Worm (Caenorhabditis elegans) whole organism, young adult: ENCODE results near the gene taf-13.
A peak's percentile ranks its signal among the peaks of the same experiment; 100 is the strongest.

ENCODE experiments used
- B0261.1 ChIP-seq: sonication (generic microtip); optimal IDR thresholded peaks from 2 replicates; lab custom pipeline; 2016; ENCODE audit warnings: mild to moderate bottlenecking, missing genetic modification characterization, moderate library complexity, missing compliant biosample characterization
- C17E4.6 ChIP-seq: fragments of 200-800 bp; sonication (Bioruptor generic); IDR thresholded peaks from 2 replicates; pipeline ENCODE4 v1.3.6; 2022; ENCODE audit warnings: missing genetic modification reagents, missing genetic modification characterization, missing compliant biosample characterization
- F37B4.10 ChIP-seq: fragments of 200-800 bp; sonication (Bioruptor generic); IDR thresholded peaks from 2 replicates; pipeline ENCODE4 v1.3.6; 2022; ENCODE audit warnings: missing genetic modification characterization, missing compliant biosample characterization
- F49E8.2 ChIP-seq: sonication (generic microtip); optimal IDR thresholded peaks from 3 replicates; lab custom pipeline; 2017; ENCODE audit warnings: missing genetic modification characterization, mild to moderate bottlenecking, missing compliant biosample characterization, antibody characterized with exemption, moderate library complexity; ENCODE audit not compliant: insufficient read depth
- F57C9.4 ChIP-seq: sonication (generic microtip); optimal IDR thresholded peaks from 2 replicates; lab custom pipeline; 2017; ENCODE audit warnings: mild to moderate bottlenecking, missing genetic modification characterization, missing compliant biosample characterization
- K12H6.12 ChIP-seq: fragments of 200-800 bp; sonication (Bioruptor generic); optimal IDR thresholded peaks from 2 replicates; lab custom pipeline; 2018; ENCODE audit warnings: mild to moderate bottlenecking, missing genetic modification characterization, missing compliant biosample characterization
- T07F8.4 ChIP-seq: sonication (generic microtip); optimal IDR thresholded peaks from 2 replicates; lab custom pipeline; 2016; ENCODE audit warnings: mild to moderate bottlenecking, missing genetic modification characterization, moderate library complexity, missing compliant biosample characterization
- Y53G8AR.9 ChIP-seq: fragments of 200-800 bp; sonication (Bioruptor generic); conservative IDR thresholded peaks from 2 replicates; pipeline ENCODE4 v1.3.6; 2022; ENCODE audit warnings: missing genetic modification reagents, missing genetic modification characterization, missing compliant biosample characterization
- ama-1 ChIP-seq, 3 experiments: fragments of 150-350 bp in 1 of 3; sonication (generic microtip) in 2 of 3; optimal IDR thresholded peaks; 2 replicates each; lab custom pipeline; 2014 to 2018; ENCODE audit warnings: missing biosample characterization in 2 of 3, missing genetic modification characterization in 2 of 3, missing genetic modification reagents in 2 of 3
- aptf-2 ChIP-seq: fragments of 200-800 bp; sonication (Bioruptor generic); conservative IDR thresholded peaks from 2 replicates; pipeline ENCODE4 v1.3.6; 2022; ENCODE audit warnings: missing genetic modification reagents, missing genetic modification characterization, missing compliant biosample characterization
- aptf-3 ChIP-seq: fragments of 200-800 bp; sonication (Bioruptor generic); IDR thresholded peaks from 2 replicates; pipeline ENCODE4 v1.3.6; 2022; ENCODE audit warnings: missing genetic modification characterization, missing compliant biosample characterization
- cebp-1 ChIP-seq, 2 experiments: fragments of 200-800 bp in 1 of 2; sonication (Bioruptor generic) in 1 of 2; sonication (generic microtip) in 1 of 2; IDR thresholded peaks in 1 of 2; optimal IDR thresholded peaks in 1 of 2; 2 replicates each; pipeline versions ENCODE4 v1.3.6 to Lab custom; 2017 to 2022; ENCODE audit warnings: missing compliant biosample characterization in 2 of 2, missing genetic modification characterization in 2 of 2, mild to moderate bottlenecking in 1 of 2, missing genetic modification reagents in 1 of 2, moderate library complexity in 1 of 2
- cebp-2 ChIP-seq: fragments of 200-800 bp; sonication (Bioruptor generic); IDR thresholded peaks from 2 replicates; pipeline ENCODE4 v1.3.6; 2022; ENCODE audit warnings: missing genetic modification characterization, missing compliant biosample characterization
- ceh-100 ChIP-seq: fragments of 200-800 bp; sonication (Bioruptor generic); IDR thresholded peaks from 2 replicates; pipeline ENCODE4 v1.3.6; 2022; ENCODE audit warnings: missing genetic modification reagents, missing genetic modification characterization, missing compliant biosample characterization
- ceh-27 ChIP-seq: fragments of 200-800 bp; sonication (Bioruptor generic); optimal IDR thresholded peaks from 2 replicates; lab custom pipeline; 2018; ENCODE audit warnings: mild to moderate bottlenecking, missing genetic modification characterization, moderate library complexity, missing compliant biosample characterization
- ceh-40 ChIP-seq: fragments of 200-800 bp; sonication (Bioruptor generic); IDR thresholded peaks from 2 replicates; pipeline ENCODE4 v1.3.6; 2022; ENCODE audit warnings: missing genetic modification characterization, missing compliant biosample characterization
- ceh-58 ChIP-seq: fragments of 200-800 bp; sonication (Bioruptor generic); IDR thresholded peaks from 2 replicates; pipeline ENCODE4 v1.3.6; 2022; ENCODE audit warnings: missing genetic modification characterization, missing compliant biosample characterization
- die-1 ChIP-seq: sonication (generic microtip); optimal IDR thresholded peaks from 2 replicates; lab custom pipeline; 2016; ENCODE audit warnings: missing genotype, mild to moderate bottlenecking, missing genetic modification characterization, missing compliant biosample characterization
- dox-1 ChIP-seq: fragments of 200-800 bp; sonication (Bioruptor generic); IDR thresholded peaks from 2 replicates; pipeline ENCODE4 v1.3.6; 2022; ENCODE audit warnings: missing genetic modification reagents, missing genetic modification characterization, missing compliant biosample characterization
- dpl-1 ChIP-seq: fragments of 150-350 bp; optimal IDR thresholded peaks from 2 replicates; lab custom pipeline; 2014; ENCODE audit warnings: missing biosample characterization, missing genetic modification reagents, missing genetic modification characterization
- egl-44 ChIP-seq: fragments of 200-800 bp; sonication (Bioruptor generic); IDR thresholded peaks from 2 replicates; pipeline ENCODE4 v1.3.6; 2022; ENCODE audit warnings: missing genetic modification reagents, missing genetic modification characterization, missing compliant biosample characterization
- egrh-3 ChIP-seq: fragments of 200-800 bp; sonication (Bioruptor generic); IDR thresholded peaks from 2 replicates; pipeline ENCODE4 v1.3.6; 2022; ENCODE audit warnings: missing genetic modification reagents, missing genetic modification characterization, missing compliant biosample characterization
- ets-4 ChIP-seq: fragments of 200-800 bp; sonication (Bioruptor generic); optimal IDR thresholded peaks from 2 replicates; lab custom pipeline; 2018; ENCODE audit warnings: mild to moderate bottlenecking, missing genetic modification characterization, missing compliant biosample characterization
- him-1 ChIP-seq: sonication (generic microtip); optimal IDR thresholded peaks from 2 replicates; lab custom pipeline; 2016; ENCODE audit warnings: missing genotype, missing genetic modification reagents, missing genetic modification characterization, missing compliant biosample characterization
- hmg-1.2 ChIP-seq: fragments of 200-800 bp; sonication (Bioruptor generic); IDR thresholded peaks from 2 replicates; pipeline ENCODE4 v1.3.6; 2022; ENCODE audit warnings: missing genetic modification reagents, missing genetic modification characterization, missing compliant biosample characterization
- hsf-1 ChIP-seq: fragments of 200-800 bp; sonication (Bioruptor generic); IDR thresholded peaks from 2 replicates; pipeline ENCODE4 v1.3.6; 2022; ENCODE audit warnings: missing genetic modification reagents, missing genetic modification characterization, missing compliant biosample characterization
- lin-26 ChIP-seq: fragments of 200-800 bp; sonication (Bioruptor generic); IDR thresholded peaks from 2 replicates; pipeline ENCODE4 v1.3.6; 2022; ENCODE audit warnings: missing genetic modification reagents, missing genetic modification characterization, missing compliant biosample characterization
- lir-1 ChIP-seq: fragments of 200-800 bp; sonication (Bioruptor generic); conservative IDR thresholded peaks from 2 replicates; pipeline ENCODE4 v1.3.6; 2022; ENCODE audit warnings: missing genetic modification reagents, missing genetic modification characterization, missing compliant biosample characterization
- madf-6 ChIP-seq: fragments of 200-800 bp; sonication (Bioruptor generic); IDR thresholded peaks from 2 replicates; pipeline ENCODE4 v1.3.6; 2022; ENCODE audit warnings: missing genetic modification reagents, missing genetic modification characterization, missing compliant biosample characterization
- madf-8 ChIP-seq: fragments of 200-800 bp; sonication (Bioruptor generic); conservative IDR thresholded peaks from 2 replicates; pipeline ENCODE4 v1.3.6; 2022; ENCODE audit warnings: missing genetic modification reagents, missing genetic modification characterization, missing compliant biosample characterization
- mcd-1 ChIP-seq: fragments of 200-800 bp; sonication (Bioruptor generic); IDR thresholded peaks from 2 replicates; pipeline ENCODE4 v1.3.6; 2022; ENCODE audit warnings: missing genetic modification reagents, missing genetic modification characterization, missing compliant biosample characterization
- nfya-2 ChIP-seq: fragments of 200-800 bp; sonication (Bioruptor generic); IDR thresholded peaks from 2 replicates; pipeline ENCODE4 v1.3.6; 2022; ENCODE audit warnings: missing genetic modification reagents, missing genetic modification characterization, missing compliant biosample characterization
- nhr-80 ChIP-seq: sonication (generic microtip); optimal IDR thresholded peaks from 2 replicates; lab custom pipeline; 2016; ENCODE audit warnings: missing genetic modification characterization, missing compliant biosample characterization
- rpc-1 ChIP-seq, 2 experiments: fragments of 150-350 bp in 1 of 2; sonication (generic microtip) in 1 of 2; optimal IDR thresholded peaks; 2 replicates each; lab custom pipeline; 2014 to 2018; ENCODE audit warnings: missing biosample characterization in 1 of 2, missing genetic modification characterization in 1 of 2, missing genetic modification reagents in 1 of 2, missing genotype in 1 of 2
- sea-2 ChIP-seq: fragments of 200-800 bp; sonication (Bioruptor generic); IDR thresholded peaks from 2 replicates; pipeline ENCODE4 v1.3.6; 2022; ENCODE audit warnings: missing genetic modification characterization, missing compliant biosample characterization
- snpc-1.1 ChIP-seq: sonication (generic microtip); optimal IDR thresholded peaks from 2 replicates; lab custom pipeline; 2017; ENCODE audit warnings: missing genetic modification characterization, mild to moderate bottlenecking, missing compliant biosample characterization, antibody characterized with exemption, moderate library complexity, missing genotype, missing genetic modification reagents; ENCODE audit not compliant: insufficient read depth
- snpc-3.4 ChIP-seq: sonication (generic microtip); optimal IDR thresholded peaks from 2 replicates; lab custom pipeline; 2017; ENCODE audit warnings: missing genetic modification characterization, mild to moderate bottlenecking, missing compliant biosample characterization, antibody characterized with exemption, moderate library complexity, missing genotype, missing genetic modification reagents
- snpc-4 ChIP-seq, 5 experiments: fragments of 150-350 bp in 1 of 5; sonication (generic microtip) in 4 of 5; optimal IDR thresholded peaks; 2 replicates each; lab custom pipeline; 2014 to 2018; ENCODE audit warnings: missing genetic modification characterization in 5 of 5, missing biosample characterization in 3 of 5, antibody characterized with exemption in 2 of 5, mild to moderate bottlenecking in 2 of 5, missing compliant biosample characterization in 2 of 5, missing genotype in 2 of 5, moderate library complexity in 2 of 5, missing genetic modification reagents in 1 of 5
- sptf-2 ChIP-seq: fragments of 200-800 bp; sonication (Bioruptor generic); optimal IDR thresholded peaks from 2 replicates; lab custom pipeline; 2018; ENCODE audit warnings: mild to moderate bottlenecking, missing genetic modification characterization, missing compliant biosample characterization
- tbx-9 ChIP-seq: sonication (generic microtip); optimal IDR thresholded peaks from 2 replicates; lab custom pipeline; 2016; ENCODE audit warnings: borderline replicate concordance, missing genetic modification characterization, inconsistent platforms, missing compliant biosample characterization
- tlf-1 ChIP-seq: fragments of 200-800 bp; sonication (Bioruptor generic); optimal IDR thresholded peaks from 2 replicates; lab custom pipeline; 2018; ENCODE audit warnings: mild to moderate bottlenecking, missing genetic modification characterization, missing compliant biosample characterization
- unc-130 ChIP-seq: sonication (generic microtip); optimal IDR thresholded peaks from 2 replicates; lab custom pipeline; 2016; ENCODE audit warnings: missing genetic modification reagents, missing genetic modification characterization, missing compliant biosample characterization
- zim-3 ChIP-seq: sonication (generic microtip); optimal IDR thresholded peaks from 2 replicates; lab custom pipeline; 2017; ENCODE audit warnings: mild to moderate bottlenecking, missing genetic modification characterization, moderate library complexity, missing compliant biosample characterization
- ztf-18 ChIP-seq: sonication (generic microtip); optimal IDR thresholded peaks from 2 replicates; lab custom pipeline; 2016; ENCODE audit warnings: missing genotype, mild to moderate bottlenecking, missing genetic modification characterization, missing compliant biosample characterization
- ztf-22 ChIP-seq: fragments of 200-800 bp; sonication (Bioruptor generic); optimal IDR thresholded peaks from 2 replicates; lab custom pipeline; 2018; ENCODE audit warnings: mild to moderate bottlenecking, missing genetic modification characterization, moderate library complexity, missing compliant biosample characterization
- ztf-25 ChIP-seq: fragments of 200-800 bp; sonication (Bioruptor generic); IDR thresholded peaks from 2 replicates; pipeline ENCODE4 v1.3.6; 2022; ENCODE audit warnings: missing genetic modification reagents, missing genetic modification characterization, missing compliant biosample characterization

The taf-13 gene

DNA sequence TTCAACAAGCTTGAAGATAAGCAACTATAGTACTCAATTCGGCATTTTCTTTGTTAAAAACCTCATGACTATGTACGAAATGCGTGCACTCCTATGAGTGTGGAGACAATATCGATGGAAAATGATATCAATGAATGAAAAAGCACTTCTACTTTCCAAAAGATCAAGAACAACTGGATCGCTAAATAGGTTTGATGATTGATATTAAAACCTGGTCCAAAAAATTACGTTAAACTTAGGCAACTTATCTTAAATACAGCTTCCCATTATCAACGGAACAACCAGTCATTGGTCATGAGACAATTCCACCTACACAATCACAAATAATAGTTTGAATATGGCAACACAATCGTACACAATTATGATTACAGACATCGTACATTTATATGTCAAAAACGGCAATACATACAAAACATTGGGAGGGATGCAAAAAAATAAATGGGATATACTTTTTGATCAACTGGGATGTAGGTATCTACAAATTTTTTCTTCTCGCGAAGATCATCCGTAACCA lies 45.7 kb downstream of the taf-13 start (continued):
- peak; percentile 28 for TF ChIP-seq ama-1 (optimal IDR thresholded peaks at IDR 0.05; lab: Kevin White, UChicago)
- peak in 1 of 2 experiments; percentile 48 for TF ChIP-seq ama-1 (GFP tag; optimal IDR thresholded peaks at IDR 0.05; lab: Kevin White, UChicago)
- no peak for TF ChIP-seq K12H6.12 (tag; lab: Kevin White, UChicago)
- TF ChIP-seq nfya-2 (GFP tag; lab: Robert Waterston, UW): no peak
- 0 out of 2 replicates have a peak, but pooled peaks have one; percentile 68 for TF ChIP-seq lin-26 (GFP tag; lab: Robert Waterston, UW)
- TF ChIP-seq snpc-3.4 (tag; lab: Kevin White, UChicago): peak; percentile 81
- no peak for TF ChIP-seq ceh-58
- TF ChIP-seq rpc-1 (optimal IDR thresholded peaks at IDR 0.05; lab: Kevin White, UChicago): no peak
- TF ChIP-seq rpc-1 (tag; optimal IDR thresholded peaks at IDR 0.05; lab: Kevin White, UChicago): no peak
- no peak for TF ChIP-seq tlf-1 (GFP tag; lab: Kevin White, UChicago)
- peak; percentile 81 for TF ChIP-seq F49E8.2
- no peak for TF ChIP-seq sea-2 (GFP tag; lab: Robert Waterston, UW)
- peak; percentile 47 for TF ChIP-seq die-1
- peak; percentile 6 for TF ChIP-seq snpc-4 (GFP tag; optimal IDR thresholded peaks at IDR 0.05; lab: Kevin White, UChicago)
- no peak for TF ChIP-seq snpc-4 (tag; optimal IDR thresholded peaks at IDR 0.05; lab: Kevin White, UChicago)
- TF ChIP-seq unc-130: no peak
- TF ChIP-seq F37B4.10 (GFP tag; lab: Robert Waterston, UW): no peak
- 0 out of 2 replicates have a peak, but pooled peaks have one; percentile 11 for TF ChIP-seq Y53G8AR.9 (GFP tag; lab: Robert Waterston, UW)
- TF ChIP-seq lir-1: no peak
- no peak for TF ChIP-seq madf-8 (GFP tag; lab: Robert Waterston, UW)
- no peak for TF ChIP-seq cebp-1 (GFP tag; IDR thresholded peaks at IDR 0.05; lab: Robert Waterston, UW)
- peak; percentile 48 for TF ChIP-seq cebp-1 (tag; optimal IDR thresholded peaks at IDR 0.05; lab: Kevin White, UChicago)
- peak; percentile 62 for TF ChIP-seq zim-3 (tag; lab: Kevin White, UChicago)
- TF ChIP-seq cebp-2 (GFP tag; lab: Robert Waterston, UW): no peak
- TF ChIP-seq aptf-2 (GFP tag; lab: Robert Waterston, UW): no peak
- no peak for TF ChIP-seq ztf-25 (GFP tag; lab: Robert Waterston, UW)
- no peak for TF ChIP-seq nhr-80 (tag; lab: Kevin White, UChicago)
- no peak for TF ChIP-seq ets-4 (GFP tag; lab: Kevin White, UChicago)
- no peak for TF ChIP-seq egrh-3 (GFP tag; lab: Robert Waterston, UW)
- no peak for TF ChIP-seq dox-1 (GFP tag; lab: Robert Waterston, UW)
- no peak for TF ChIP-seq mcd-1 (GFP tag; lab: Robert Waterston, UW)
- no peak for TF ChIP-seq hmg-1.2
- no peak for TF ChIP-seq sptf-2
- no peak for TF ChIP-seq egl-44 (GFP tag; lab: Robert Waterston, UW)
- TF ChIP-seq aptf-3 (GFP tag; lab: Robert Waterston, UW): no peak
- TF ChIP-seq ceh-27 (GFP tag; lab: Kevin White, UChicago): peak; percentile 1
- TF ChIP-seq madf-6 (GFP tag; lab: Robert Waterston, UW): peak; percentile 60; the same call in 1 of the 2 replicates
- no peak for TF ChIP-seq dpl-1 (GFP tag; lab: Kevin White, UChicago)
- TF ChIP-seq ztf-18 (tag; lab: Kevin White, UChicago): no peak
- TF ChIP-seq ceh-40 (GFP tag; lab: Robert Waterston, UW): peak; percentile 68; the same call in 1 of the 2 replicates
- no peak for TF ChIP-seq ceh-100 (GFP tag; lab: Robert Waterston, UW)
- no peak for TF ChIP-seq F57C9.4 (tag; lab: Kevin White, UChicago)
- TF ChIP-seq T07F8.4: no peak
- no peak for TF ChIP-seq B0261.1 (tag; lab: Kevin White, UChicago)
- no peak for TF ChIP-seq snpc-1.1 (tag; lab: Kevin White, UChicago)
- no peak for TF ChIP-seq him-1 (tag; lab: Kevin White, UChicago)
- no peak for TF ChIP-seq tbx-9 (tag; lab: Kevin White, UChicago)
- no peak for TF ChIP-seq C17E4.6 (GFP tag; lab: Robert Waterston, UW)
- TF ChIP-seq hsf-1 (GFP tag; lab: Robert Waterston, UW): peak; percentile 53
- TF ChIP-seq ztf-22 (GFP tag; lab: Kevin White, UChicago): no peak
